Worm (Caenorhabditis elegans): ENCODE data around the gene best-13.

- TF ChIP-seq R02D3.7 (tag; optimal IDR thresholded peaks at IDR 0.05) = no peak
- TF ChIP-seq nhr-77 (tag; optimal IDR thresholded peaks at IDR 0.05) = no peak
- TF ChIP-seq rbr-2 (tag; optimal IDR thresholded peaks at IDR 0.05) = no peak
- TF ChIP-seq ZK546.5 (tag; optimal IDR thresholded peaks at IDR 0.05) = no peak
- TF ChIP-seq unc-62 (GFP tag; optimal IDR thresholded peaks at IDR 0.05 in 1 of 2) = peak in 1 of 2 experiments; percentile 43
- TF ChIP-seq unc-62 (tag; optimal IDR thresholded peaks at IDR 0.05) = no peak
- TF ChIP-seq ces-1 (GFP tag; optimal IDR thresholded peaks at IDR 0.05) = no peak
- TF ChIP-seq zip-2 (tag; optimal IDR thresholded peaks at IDR 0.05) = no peak
These were observed 28.1 kb upstream of the best-13 start for ce11 chrIV:9875646-9876045.

Data from whole organism, L4 larva.